Worm (Caenorhabditis elegans) whole organism, L4 larva: ENCODE results near the gene rpl-37.
A peak's percentile ranks its signal among the peaks of the same experiment; 100 is the strongest.

ENCODE experiments used
- F37D6.2 ChIP-seq: sonication (generic microtip); optimal IDR thresholded peaks from 2 replicates; lab custom pipeline; 2016; ENCODE audit warnings: mild to moderate bottlenecking, missing genetic modification characterization, missing compliant biosample characterization
- R02D3.7 ChIP-seq: fragments of 150-350 bp; sonication (generic microtip); optimal IDR thresholded peaks from 3 replicates; lab custom pipeline; 2014; ENCODE audit warnings: missing biosample characterization, missing genetic modification characterization
- aha-1 ChIP-seq: fragments of 150-350 bp; peaks from one replicate; lab custom pipeline; 2014; ENCODE audit warnings: missing biosample characterization, missing genetic modification characterization
- aly-2 ChIP-seq: sonication (generic microtip); optimal IDR thresholded peaks from 2 replicates; lab custom pipeline; 2018; ENCODE audit warnings: missing biosample characterization, missing genetic modification characterization
- arid-1 ChIP-seq: fragments of 200-800 bp; sonication (Bioruptor generic); conservative IDR thresholded peaks from 2 replicates; pipeline ENCODE4 v1.3.6; 2022; ENCODE audit warnings: missing genetic modification reagents, missing genetic modification characterization, missing compliant biosample characterization
- ceh-32 ChIP-seq: sonication (generic microtip); optimal IDR thresholded peaks from 2 replicates; lab custom pipeline; 2016; ENCODE audit warnings: mild to moderate bottlenecking, missing genetic modification characterization, missing compliant biosample characterization; ENCODE audit not compliant: poor library complexity
- ceh-44 ChIP-seq: fragments of 200-800 bp; sonication (Bioruptor generic); IDR thresholded peaks from 2 replicates; pipeline ENCODE4 v1.3.6; 2022; ENCODE audit warnings: missing genetic modification reagents, missing genetic modification characterization, missing compliant biosample characterization
- ceh-62 ChIP-seq: sonication (generic microtip); optimal IDR thresholded peaks from 2 replicates; lab custom pipeline; 2017; ENCODE audit warnings: missing biosample characterization, missing genetic modification characterization
- ceh-82 ChIP-seq: sonication (generic microtip); optimal IDR thresholded peaks from 2 replicates; lab custom pipeline; 2017; ENCODE audit warnings: missing biosample characterization, missing genetic modification characterization
- ctbp-1 ChIP-seq: fragments of 200-800 bp; sonication (Bioruptor generic); IDR thresholded peaks from 2 replicates; pipeline ENCODE4 v1.3.6; 2022; ENCODE audit warnings: missing genetic modification reagents, missing genetic modification characterization, missing compliant biosample characterization
- daf-16 ChIP-seq, 3 experiments: sonication (generic microtip); optimal IDR thresholded peaks; 2 replicates each; lab custom pipeline; 2016 to 2017; ENCODE audit warnings: missing genetic modification characterization in 3 of 3, missing genetic modification reagents in 3 of 3, mild to moderate bottlenecking in 2 of 3, missing compliant biosample characterization in 2 of 3, missing biosample characterization in 1 of 3, moderate library complexity in 1 of 3
- dmd-6 ChIP-seq: fragments of 200-800 bp; sonication (Bioruptor generic); IDR thresholded peaks from 2 replicates; pipeline ENCODE4 v1.3.6; 2022; ENCODE audit warnings: missing genetic modification reagents, missing genetic modification characterization, missing compliant biosample characterization
- dmd-8 ChIP-seq: fragments of 200-800 bp; sonication (Bioruptor generic); IDR thresholded peaks from 2 replicates; pipeline ENCODE4 v1.3.6; 2022; ENCODE audit warnings: missing genetic modification characterization, missing compliant biosample characterization
- dmd-9 ChIP-seq: fragments of 200-800 bp; sonication (Bioruptor generic); IDR thresholded peaks from 2 replicates; pipeline ENCODE4 v1.3.6; 2022; ENCODE audit warnings: missing genetic modification reagents, missing genetic modification characterization, missing compliant biosample characterization
- dve-1 ChIP-seq: sonication (generic microtip); optimal IDR thresholded peaks from 2 replicates; lab custom pipeline; 2017; ENCODE audit warnings: antibody characterized with exemption, mild to moderate bottlenecking, missing genetic modification characterization, missing compliant biosample characterization; ENCODE audit not compliant: insufficient read depth
- fkh-10 ChIP-seq: fragments of 150-350 bp; optimal IDR thresholded peaks from 2 replicates; lab custom pipeline; 2014; ENCODE audit warnings: missing biosample characterization, missing genetic modification reagents, missing genetic modification characterization
- lsy-2 ChIP-seq, 2 experiments: fragments of 150-350 bp in 1 of 2; sonication (generic microtip) in 1 of 2; optimal IDR thresholded peaks; 2 replicates each; lab custom pipeline; 2014 to 2017; ENCODE audit warnings: missing biosample characterization in 2 of 2, missing genetic modification characterization in 2 of 2
- madf-5 ChIP-seq, 2 experiments: fragments of 200-800 bp; sonication (Bioruptor generic); IDR thresholded peaks; 2 replicates each; pipeline ENCODE4 v1.3.6; 2022; ENCODE audit warnings: missing compliant biosample characterization in 2 of 2, missing genetic modification characterization in 2 of 2
- madf-9 ChIP-seq: fragments of 200-800 bp; sonication (Bioruptor generic); conservative IDR thresholded peaks from 2 replicates; pipeline ENCODE4 v1.3.6; 2022; ENCODE audit warnings: missing genetic modification reagents, missing genetic modification characterization, missing compliant biosample characterization
- mdl-1 ChIP-seq, 2 experiments: fragments of 150-350 bp in 1 of 2; sonication (generic microtip) in 1 of 2; optimal IDR thresholded peaks; 2 replicates each; lab custom pipeline; 2014 to 2017; ENCODE audit warnings: missing biosample characterization in 2 of 2, missing genetic modification characterization in 2 of 2
- nhr-10 ChIP-seq: fragments of 150-350 bp; optimal IDR thresholded peaks from 2 replicates; lab custom pipeline; 2014; ENCODE audit warnings: missing biosample characterization, missing genetic modification characterization
- nhr-111 ChIP-seq: fragments of 200-800 bp; sonication (Bioruptor generic); optimal IDR thresholded peaks from 2 replicates; lab custom pipeline; 2018; ENCODE audit warnings: mild to moderate bottlenecking, missing genetic modification characterization, missing compliant biosample characterization
- nhr-28 ChIP-seq: fragments of 150-350 bp; optimal IDR thresholded peaks from 2 replicates; lab custom pipeline; 2014; ENCODE audit warnings: missing biosample characterization, missing genetic modification characterization
- nhr-42 ChIP-seq: fragments of 200-800 bp; sonication (Bioruptor generic); IDR thresholded peaks from 2 replicates; pipeline ENCODE4 v1.3.6; 2022; ENCODE audit warnings: missing genetic modification characterization, missing compliant biosample characterization
- nhr-48 ChIP-seq: sonication (generic microtip); optimal IDR thresholded peaks from 2 replicates; lab custom pipeline; 2016; ENCODE audit warnings: mild to moderate bottlenecking, missing genetic modification characterization, missing compliant biosample characterization
- nhr-6 ChIP-seq: fragments of 150-350 bp; optimal IDR thresholded peaks from 2 replicates; lab custom pipeline; 2014; ENCODE audit warnings: missing biosample characterization, missing genetic modification characterization
- nhr-76 ChIP-seq: fragments of 150-350 bp; optimal IDR thresholded peaks from 2 replicates; lab custom pipeline; 2014; ENCODE audit warnings: missing biosample characterization, missing genetic modification characterization
- saeg-2 ChIP-seq: fragments of 200-800 bp; sonication (Bioruptor generic); IDR thresholded peaks from 2 replicates; pipeline ENCODE4 v1.3.6; 2022; ENCODE audit warnings: missing genetic modification reagents, missing genetic modification characterization, missing compliant biosample characterization
- skn-1 ChIP-seq: fragments of 150-350 bp; optimal IDR thresholded peaks from 2 replicates; lab custom pipeline; 2014; ENCODE audit warnings: missing biosample characterization, missing genetic modification characterization
- snpc-4 ChIP-seq: fragments of 150-350 bp; optimal IDR thresholded peaks from 2 replicates; lab custom pipeline; 2014; ENCODE audit warnings: missing biosample characterization, missing genetic modification characterization
- tra-1 ChIP-seq: fragments of 200-800 bp; sonication (Bioruptor generic); IDR thresholded peaks from 2 replicates; pipeline ENCODE4 v1.3.6; 2022; ENCODE audit warnings: missing genetic modification reagents, missing genetic modification characterization, missing compliant biosample characterization
- unc-130 ChIP-seq: sonication (generic microtip); optimal IDR thresholded peaks from 2 replicates; lab custom pipeline; 2016; ENCODE audit warnings: missing genetic modification reagents, missing genetic modification characterization, missing compliant biosample characterization
- zip-11 ChIP-seq: fragments of 200-800 bp; sonication (Bioruptor generic); IDR thresholded peaks from 2 replicates; pipeline ENCODE4 v1.3.6; 2022; ENCODE audit warnings: missing genetic modification characterization, missing compliant biosample characterization

Gene rpl-37

DNA sequence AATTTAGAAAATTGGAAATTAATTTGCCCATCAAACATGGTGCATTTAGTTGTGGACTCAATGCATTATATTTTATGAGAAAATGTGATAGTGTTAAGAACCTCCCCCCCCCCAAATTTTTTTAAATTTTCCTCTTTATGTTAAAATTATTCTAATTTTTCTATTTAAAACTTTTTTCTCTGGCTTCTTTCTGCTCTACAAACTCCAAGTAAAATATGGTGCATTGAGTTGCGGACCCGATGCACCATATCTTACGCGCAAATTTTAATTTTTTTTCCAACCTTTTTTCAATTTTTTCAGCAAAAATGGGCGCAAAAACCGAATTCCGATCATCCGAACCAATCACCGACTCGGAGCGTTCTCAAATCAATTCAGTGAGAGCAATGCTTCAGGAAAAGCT, 46.2 kb upstream of the rpl-37 start, which contains the start of gene C34C12.6:
Gene C34C12.6 (plus strand): TSS at position 301 of the 400 bp plus-strand sequence.
- TF ChIP-seq fkh-10 (no peak), skn-1 (tag; lab: Kevin White, UChicago) (no peak), ctbp-1 (GFP tag; lab: Robert Waterston, UW) (no peak), nhr-111 (no peak), nhr-6 (no peak), snpc-4 (tag; lab: Kevin White, UChicago) (no peak)

DNA sequence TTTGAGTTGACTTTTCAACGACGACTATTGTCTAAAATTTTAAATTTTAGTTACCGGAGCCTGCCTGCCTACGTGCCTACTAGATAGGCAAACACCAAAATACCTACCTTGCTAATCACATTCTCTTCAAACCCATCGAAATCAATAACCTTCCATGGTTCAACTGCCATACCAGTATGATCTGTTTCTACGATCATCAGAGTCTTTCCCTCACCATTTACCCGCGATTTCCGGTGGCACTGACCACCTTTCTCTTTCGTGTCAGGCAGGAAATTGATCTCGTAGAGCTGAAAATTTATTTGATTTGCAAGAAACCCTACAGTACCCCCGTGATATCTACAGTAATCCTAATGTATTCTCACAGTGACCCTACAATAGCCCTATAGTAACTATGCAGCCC, 43.4 kb upstream of the rpl-37 start:
- no peak for TF ChIP-seq arid-1
- peak; percentile 70 for TF ChIP-seq aha-1 (tag; lab: Kevin White, UChicago)
- 0 out of 2 replicates have a peak, but pooled peaks have one; percentile 28 for TF ChIP-seq ceh-44

DNA sequence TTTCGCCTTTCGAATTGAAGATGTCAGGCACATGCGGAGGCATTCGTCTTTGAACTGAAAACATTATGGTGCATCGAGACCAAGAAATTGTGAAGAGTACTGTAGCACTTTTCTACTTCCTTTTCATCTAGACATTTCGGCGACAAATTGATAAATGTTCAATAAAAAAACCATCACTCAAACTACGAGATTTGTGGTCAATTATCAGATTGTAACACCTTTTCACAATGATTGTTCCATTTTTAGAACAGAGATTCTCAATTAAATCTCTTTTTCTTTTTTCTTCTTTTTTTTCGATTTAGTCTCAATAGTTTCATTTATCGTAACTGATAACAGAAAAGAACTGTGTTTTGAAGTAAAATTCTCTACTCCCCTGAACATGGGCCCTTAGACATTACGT, 42.4 kb upstream of the rpl-37 start:
- TF ChIP-seq nhr-48 (tag; lab: Kevin White, UChicago), result peak; percentile 1
- peak; percentile 71 for TF ChIP-seq nhr-28 (tag; lab: Kevin White, UChicago)
- TF ChIP-seq dmd-6, result 0 out of 2 replicates have a peak, but pooled peaks have one; percentile 9
- TF ChIP-seq tra-1 (GFP tag; lab: Robert Waterston, UW), result 0 out of 2 replicates have a peak, but pooled peaks have one; percentile 31
- TF ChIP-seq mdl-1 (tag; optimal IDR thresholded peaks at IDR 0.05; lab: Kevin White, UChicago), result no peak
- no peak for TF ChIP-seq aly-2 (tag; lab: Kevin White, UChicago)
- peak in 1 of 2 experiments; percentile 12 for TF ChIP-seq lsy-2 (tag; optimal IDR thresholded peaks at IDR 0.05; lab: Kevin White, UChicago)
- TF ChIP-seq dve-1 (tag; lab: Kevin White, UChicago), result peak; percentile 21

DNA sequence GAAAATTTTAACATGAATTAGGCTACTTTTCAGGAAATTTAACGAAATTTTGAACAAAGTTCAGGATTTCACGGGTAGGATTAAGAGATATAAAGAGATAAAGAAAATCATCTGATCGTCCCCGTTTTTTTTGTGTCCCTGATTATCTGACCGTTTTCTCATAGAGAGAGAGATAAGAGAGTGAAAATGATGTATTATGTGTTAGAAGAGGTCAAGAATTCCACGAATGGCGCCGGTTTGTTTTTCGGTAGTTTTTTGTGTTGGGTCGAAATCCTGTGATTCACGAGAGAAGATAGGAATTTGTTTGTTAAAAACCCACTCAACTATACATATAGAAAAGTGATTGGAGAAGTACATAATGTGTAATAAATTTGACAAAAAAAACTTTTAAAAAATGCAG, 41.3 kb upstream of the rpl-37 start:
- TF ChIP-seq zip-11 (GFP tag; lab: Robert Waterston, UW) (no peak), madf-5 (GFP tag; IDR thresholded peaks at IDR 0.05; lab: Robert Waterston, UW) (no peak), ctbp-1 (GFP tag; lab: Robert Waterston, UW) (no peak), saeg-2 (GFP tag; lab: Robert Waterston, UW) (no peak), dmd-9 (GFP tag; lab: Robert Waterston, UW) (no peak), ceh-32 (tag; lab: Kevin White, UChicago) (no peak), ceh-62 (tag; lab: Kevin White, UChicago) (no peak), nhr-10 (tag; lab: Kevin White, UChicago) (no peak), unc-130 (GFP tag; lab: Kevin White, UChicago) (no peak)

DNA sequence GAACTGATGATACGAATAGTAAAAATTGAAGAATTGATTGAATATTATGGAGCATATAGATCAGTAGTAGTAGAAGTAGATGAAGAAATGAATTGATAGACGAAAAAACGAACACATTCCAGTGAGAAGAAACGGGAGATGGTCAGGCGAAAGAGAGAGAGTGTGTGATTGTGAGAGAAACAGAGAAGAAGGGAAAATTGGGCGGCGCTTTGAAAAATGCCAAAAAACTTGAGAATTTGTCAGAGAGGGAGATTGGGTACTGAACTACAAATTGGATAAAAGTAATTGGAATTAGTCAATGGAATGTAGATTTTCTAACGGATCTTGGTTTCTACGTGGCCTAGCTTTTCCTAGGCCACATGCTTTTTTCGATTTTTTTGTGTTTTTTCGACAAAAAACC, 40.2 kb upstream of the rpl-37 start, which contains the start of gene C34C12.7:
Gene C34C12.7 (minus strand): TSS at position 118 of the 400 bp plus-strand sequence.
- no peak for TF ChIP-seq daf-16 (GFP tag; optimal IDR thresholded peaks at IDR 0.05; lab: Kevin White, UChicago)
- no peak for TF ChIP-seq daf-16 (tag; optimal IDR thresholded peaks at IDR 0.05; lab: Kevin White, UChicago)
- TF ChIP-seq nhr-28 (tag; lab: Kevin White, UChicago), result peak; percentile 13

DNA sequence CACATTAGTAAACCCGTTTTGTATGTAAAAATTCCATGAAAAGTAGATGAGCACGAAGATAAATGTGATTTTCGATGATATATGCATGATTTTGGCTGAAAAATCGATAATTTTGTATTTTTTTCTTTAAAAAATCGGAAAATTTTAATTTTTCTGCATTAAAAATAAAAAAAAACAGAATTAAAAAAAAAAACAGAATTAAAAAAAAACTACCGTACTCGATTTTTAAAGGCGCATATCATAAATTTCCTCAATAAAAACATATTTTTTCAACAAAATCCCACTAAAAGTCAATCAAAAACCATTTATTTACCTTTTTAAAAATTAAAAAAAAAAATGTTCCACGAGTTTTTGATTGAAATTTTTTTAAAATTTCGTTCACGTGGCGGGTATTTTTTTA, 35.3 kb upstream of the rpl-37 start, which contains the start of gene gly-14:
Gene gly-14 (minus strand): TSS at position 101 of the 400 bp plus-strand sequence.
- TF ChIP-seq dmd-8 (no peak), madf-9 (no peak), aly-2 (tag; lab: Kevin White, UChicago) (no peak), mdl-1 (tag; optimal IDR thresholded peaks at IDR 0.05; lab: Kevin White, UChicago) (no peak), ceh-82 (tag; lab: Kevin White, UChicago) (no peak)
- TF ChIP-seq, all 104 proteins: peak for 0

DNA sequence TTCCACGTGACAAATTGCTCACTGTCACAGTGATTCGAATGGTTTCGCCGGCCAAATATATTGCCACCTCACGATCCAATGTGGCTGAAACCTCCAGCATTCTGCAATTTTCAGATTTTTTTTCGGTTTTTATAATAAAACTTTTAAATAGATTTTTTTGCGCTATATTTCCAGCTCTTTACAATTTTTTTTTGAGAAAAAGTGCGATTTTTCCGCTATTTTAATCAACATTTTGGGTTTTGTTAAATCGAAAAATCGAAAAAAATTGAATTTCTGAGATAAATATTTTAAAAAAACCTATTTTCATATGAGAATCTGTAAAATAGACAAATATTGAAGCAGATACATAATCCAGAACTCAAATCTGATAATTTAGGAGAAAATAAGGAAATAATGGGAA, 29.5 kb upstream of the rpl-37 start, which contains the start of gene M01F1.9:
Gene M01F1.9 (minus strand): TSS at position 101 of the 400 bp plus-strand sequence.
- TF ChIP-seq R02D3.7 (tag; lab: Kevin White, UChicago), result no peak
- TF ChIP-seq nhr-76, result no peak
- no peak for TF ChIP-seq fkh-10
- no peak for TF ChIP-seq nhr-42 (GFP tag; lab: Robert Waterston, UW)
- no peak for TF ChIP-seq F37D6.2 (tag; lab: Kevin White, UChicago)
